Fruit fly (Drosophila melanogaster) whole organism, embryonic: ENCODE results near the gene Amacr.
A peak's percentile ranks its signal among the peaks of the same experiment; 100 is the strongest.

Experiments
- Antp ChIP-seq: fragments of 200-800 bp; sonication (Bioruptor generic); optimal IDR thresholded peaks from 3 replicates; lab custom pipeline; 2016; ENCODE audit warnings: missing biosample characterization, missing genetic modification characterization
- BEAF-32 ChIP-seq: fragments of 200-800 bp; sonication (Bioruptor generic); optimal IDR thresholded peaks from 3 replicates; lab custom pipeline; 2017; ENCODE audit warnings: missing biosample characterization, missing genetic modification characterization, mild to moderate bottlenecking, moderate library complexity, missing genetic modification reagents
- CG10274 ChIP-seq: fragments of 200-800 bp; sonication (Bioruptor generic); optimal IDR thresholded peaks from 3 replicates; lab custom pipeline; 2017; ENCODE audit warnings: missing biosample characterization, mild to moderate bottlenecking, missing genetic modification characterization
- CG11085 ChIP-seq: fragments of 200-800 bp; sonication (Bioruptor generic); IDR thresholded peaks from 2 replicates; pipeline ENCODE4 v1.3.6; 2022; ENCODE audit warnings: missing biosample characterization, missing genetic modification characterization
- CG13123 ChIP-seq: fragments of 200-800 bp; sonication (Bioruptor generic); optimal IDR thresholded peaks from 2 replicates; lab custom pipeline; 2016; ENCODE audit warnings: missing biosample characterization, missing genetic modification characterization
- CG13287 ChIP-seq: fragments of 200-800 bp; sonication (Bioruptor generic); IDR thresholded peaks from 2 replicates; pipeline ENCODE4 v1.3.6; 2022; ENCODE audit warnings: missing biosample characterization, missing genetic modification characterization; ENCODE audit not compliant: partially characterized antibody
- CG14965 ChIP-seq: fragments of 200-800 bp; sonication (Bioruptor generic); optimal IDR thresholded peaks from 2 replicates; lab custom pipeline; 2016; ENCODE audit warnings: missing biosample characterization, missing genetic modification characterization, borderline replicate concordance
- CG16813 ChIP-seq: fragments of 200-800 bp; sonication (Bioruptor generic); IDR thresholded peaks from 3 replicates; pipeline ENCODE4 v1.3.6; 2022; ENCODE audit warnings: missing biosample characterization, missing genetic modification characterization; ENCODE audit not compliant: partially characterized antibody
- CG17186 ChIP-seq: fragments of 200-800 bp; sonication (Bioruptor generic); optimal IDR thresholded peaks from 3 replicates; lab custom pipeline; 2017; ENCODE audit warnings: missing biosample characterization, missing genetic modification reagents, missing genetic modification characterization
- CG17361 ChIP-seq: fragments of 200-800 bp; sonication (Bioruptor generic); IDR thresholded peaks from 3 replicates; pipeline ENCODE4 v1.3.6; 2022; ENCODE audit warnings: missing biosample characterization, missing genetic modification characterization
- CG17568 ChIP-seq: fragments of 200-800 bp; sonication (Bioruptor generic); optimal IDR thresholded peaks from 2 replicates; lab custom pipeline; 2018; ENCODE audit warnings: missing biosample characterization, mild to moderate bottlenecking, missing genetic modification characterization, moderate library complexity
- CG17829 ChIP-seq: fragments of 200-800 bp; optimal IDR thresholded peaks from 2 replicates; lab custom pipeline; 2019; ENCODE audit warnings: missing biosample characterization, mild to moderate bottlenecking, missing genetic modification characterization, moderate library complexity
- CG1792 ChIP-seq: fragments of 200-800 bp; sonication (Bioruptor generic); optimal IDR thresholded peaks from 2 replicates; lab custom pipeline; 2016; ENCODE audit warnings: missing biosample characterization, missing genetic modification characterization
- CG18619 ChIP-seq: fragments of 200-800 bp; sonication (Bioruptor generic); optimal IDR thresholded peaks from 3 replicates; lab custom pipeline; 2017; ENCODE audit warnings: missing biosample characterization, mild to moderate bottlenecking, missing genetic modification characterization
- CG2116 ChIP-seq: fragments of 200-800 bp; sonication (Bioruptor generic); optimal IDR thresholded peaks from 3 replicates; lab custom pipeline; 2018; ENCODE audit warnings: missing biosample characterization, mild to moderate bottlenecking, missing genetic modification characterization
- CG2678 ChIP-seq: fragments of 200-800 bp; sonication (Bioruptor generic); optimal IDR thresholded peaks from 3 replicates; lab custom pipeline; 2019; ENCODE audit warnings: missing biosample characterization, mild to moderate bottlenecking, missing genetic modification characterization, moderate library complexity
- CG30403 ChIP-seq: fragments of 200-800 bp; sonication (Bioruptor generic); optimal IDR thresholded peaks from 3 replicates; lab custom pipeline; 2016; ENCODE audit warnings: missing biosample characterization, missing genetic modification characterization
- CG31441 ChIP-seq: fragments of 200-800 bp; sonication (Bioruptor generic); IDR thresholded peaks from 2 replicates; pipeline ENCODE4 v1.3.6; 2022; ENCODE audit warnings: missing biosample characterization, missing genetic modification characterization
- CG33557 ChIP-seq: fragments of 200-800 bp; sonication (Bioruptor generic); optimal IDR thresholded peaks from 2 replicates; lab custom pipeline; 2019; ENCODE audit warnings: missing biosample characterization, mild to moderate bottlenecking, missing genetic modification characterization, moderate library complexity
- CG4328 ChIP-seq: fragments of 200-800 bp; sonication (Bioruptor generic); optimal IDR thresholded peaks from 3 replicates; lab custom pipeline; 2017; ENCODE audit warnings: missing biosample characterization, missing genetic modification reagents, missing genetic modification characterization
- CG6765 ChIP-seq: fragments of 200-800 bp; sonication (Bioruptor generic); optimal IDR thresholded peaks from 3 replicates; lab custom pipeline; 2017; ENCODE audit warnings: missing biosample characterization, mild to moderate bottlenecking, missing genetic modification characterization
- CG6791 ChIP-seq: fragments of 200-800 bp; sonication (Bioruptor generic); IDR thresholded peaks from 3 replicates; pipeline ENCODE4 v1.3.6; 2022; ENCODE audit warnings: missing biosample characterization, missing genetic modification characterization; ENCODE audit not compliant: partially characterized antibody
- CG7839 ChIP-seq: fragments of 200-800 bp; sonication (Bioruptor generic); optimal IDR thresholded peaks from 3 replicates; lab custom pipeline; 2018; ENCODE audit warnings: missing biosample characterization, mild to moderate bottlenecking, missing genetic modification characterization, moderate library complexity
- CG9437 ChIP-seq: fragments of 200-800 bp; sonication (Bioruptor generic); optimal IDR thresholded peaks from 2 replicates; lab custom pipeline; 2018; ENCODE audit warnings: missing biosample characterization, mild to moderate bottlenecking, missing genetic modification characterization
- D ChIP-seq, 2 experiments: fragments of 200-800 bp in 1 of 2; fragments of >200 bp in 1 of 2; sonication (Bioruptor generic) in 1 of 2; optimal IDR thresholded peaks; 2 replicates in 1 of 2; 3 replicates in 1 of 2; lab custom pipeline; 2017; ENCODE audit warnings: mild to moderate bottlenecking in 1 of 2, missing biosample characterization in 1 of 2, missing genetic modification characterization in 1 of 2, missing genetic modification reagents in 1 of 2
- Doc3 ChIP-seq: fragments of 200-800 bp; sonication (Bioruptor generic); IDR thresholded peaks from 3 replicates; pipeline ENCODE4 v1.3.6; 2022; ENCODE audit warnings: missing biosample characterization, missing genetic modification characterization; ENCODE audit not compliant: partially characterized antibody
- Elba2 ChIP-seq: fragments of 200-800 bp; sonication (Bioruptor generic); optimal IDR thresholded peaks from 3 replicates; lab custom pipeline; 2016; ENCODE audit warnings: missing biosample characterization, missing genetic modification characterization
- Hmr ChIP-seq: fragments of 200-800 bp; sonication (Bioruptor generic); optimal IDR thresholded peaks from 3 replicates; lab custom pipeline; 2017; ENCODE audit warnings: mild to moderate bottlenecking, missing biosample characterization, missing genetic modification reagents, missing genetic modification characterization
- Hr51 ChIP-seq, 2 experiments: fragments of 200-800 bp; sonication (Bioruptor generic); optimal IDR thresholded peaks; 2 replicates in 1 of 2; 3 replicates in 1 of 2; lab custom pipeline; 2016 to 2018; ENCODE audit warnings: missing biosample characterization in 2 of 2, missing genetic modification characterization in 2 of 2, mild to moderate bottlenecking in 1 of 2, moderate library complexity in 1 of 2
- Lhr ChIP-seq: fragments of 200-800 bp; sonication (Bioruptor generic); optimal IDR thresholded peaks from 3 replicates; lab custom pipeline; 2017; ENCODE audit warnings: mild to moderate bottlenecking, missing biosample characterization, missing genetic modification reagents, missing genetic modification characterization
- Max ChIP-seq: fragments of 200-800 bp; sonication (Bioruptor generic); optimal IDR thresholded peaks from 2 replicates; lab custom pipeline; 2016; ENCODE audit warnings: missing biosample characterization, mild to moderate bottlenecking, missing genetic modification characterization
- NfI ChIP-seq: fragments of 200-800 bp; sonication (Bioruptor generic); optimal IDR thresholded peaks from 3 replicates; lab custom pipeline; 2018; ENCODE audit warnings: missing biosample characterization, mild to moderate bottlenecking, missing genetic modification characterization, moderate library complexity
- Rx ChIP-seq: fragments of 200-800 bp; sonication (Bioruptor generic); IDR thresholded peaks from 2 replicates; pipeline ENCODE4 v1.3.6; 2022; ENCODE audit warnings: missing biosample characterization, missing genetic modification characterization
- Six4 ChIP-seq: fragments of 200-800 bp; sonication (Bioruptor generic); optimal IDR thresholded peaks from 2 replicates; lab custom pipeline; 2016; ENCODE audit warnings: missing biosample characterization, missing genetic modification characterization
- Vsx1 ChIP-seq: fragments of 200-800 bp; sonication (Bioruptor generic); optimal IDR thresholded peaks from 2 replicates; lab custom pipeline; 2017; ENCODE audit warnings: missing biosample characterization, mild to moderate bottlenecking, missing genetic modification characterization, missing genetic modification reagents
- dm ChIP-seq: fragments of 200-800 bp; sonication (Bioruptor generic); optimal IDR thresholded peaks from 3 replicates; lab custom pipeline; 2016; ENCODE audit warnings: missing biosample characterization, missing genetic modification characterization
- dysf ChIP-seq: fragments of 200-800 bp; sonication (Bioruptor generic); IDR thresholded peaks from 3 replicates; pipeline ENCODE4 v1.3.6; 2022; ENCODE audit warnings: missing biosample characterization, missing genetic modification characterization
- gro ChIP-seq: fragments of 200-800 bp; sonication (Bioruptor generic); optimal IDR thresholded peaks from 2 replicates; lab custom pipeline; 2016; ENCODE audit warnings: missing biosample characterization, missing genetic modification characterization
- gt ChIP-seq: fragments of 200-800 bp; sonication (Bioruptor generic); IDR thresholded peaks from 2 replicates; pipeline ENCODE4 v1.3.6; 2022; ENCODE audit warnings: missing biosample characterization, missing genetic modification characterization
- mam ChIP-seq: fragments of 200-800 bp; sonication (Bioruptor generic); optimal IDR thresholded peaks from 3 replicates; lab custom pipeline; 2016; ENCODE audit warnings: missing biosample characterization, missing genetic modification characterization
- mld ChIP-seq: fragments of 200-800 bp; sonication (Bioruptor generic); IDR thresholded peaks from 3 replicates; pipeline ENCODE4 v1.3.6; 2022; ENCODE audit warnings: missing biosample characterization, missing genetic modification characterization; ENCODE audit not compliant: partially characterized antibody
- oc ChIP-seq: fragments of 200-800 bp; sonication (Bioruptor generic); optimal IDR thresholded peaks from 2 replicates; lab custom pipeline; 2018; ENCODE audit warnings: missing biosample characterization, mild to moderate bottlenecking, missing genetic modification characterization, moderate library complexity
- psq ChIP-seq: fragments of 200-800 bp; sonication (Bioruptor generic); optimal IDR thresholded peaks from 2 replicates; lab custom pipeline; 2017; ENCODE audit warnings: missing biosample characterization, missing genetic modification characterization
- pzg ChIP-seq: fragments of 200-800 bp; sonication (Bioruptor generic); optimal IDR thresholded peaks from 3 replicates; lab custom pipeline; 2018; ENCODE audit warnings: missing biosample characterization, mild to moderate bottlenecking, missing genetic modification characterization, moderate library complexity
- sens ChIP-seq: fragments of 200-800 bp; sonication (Bioruptor generic); peaks from one replicate; lab custom pipeline; 2016; ENCODE audit warnings: missing biosample characterization, missing genetic modification characterization
- trem ChIP-seq: fragments of 200-800 bp; optimal IDR thresholded peaks from 3 replicates; lab custom pipeline; 2019; ENCODE audit warnings: missing biosample characterization, mild to moderate bottlenecking, missing genetic modification characterization, moderate library complexity
- tup ChIP-seq: fragments of 200-800 bp; sonication (Bioruptor generic); optimal IDR thresholded peaks from 2 replicates; lab custom pipeline; 2016; ENCODE audit warnings: missing biosample characterization, mild to moderate bottlenecking, missing genetic modification characterization, moderate library complexity

Gene Amacr

DNA sequence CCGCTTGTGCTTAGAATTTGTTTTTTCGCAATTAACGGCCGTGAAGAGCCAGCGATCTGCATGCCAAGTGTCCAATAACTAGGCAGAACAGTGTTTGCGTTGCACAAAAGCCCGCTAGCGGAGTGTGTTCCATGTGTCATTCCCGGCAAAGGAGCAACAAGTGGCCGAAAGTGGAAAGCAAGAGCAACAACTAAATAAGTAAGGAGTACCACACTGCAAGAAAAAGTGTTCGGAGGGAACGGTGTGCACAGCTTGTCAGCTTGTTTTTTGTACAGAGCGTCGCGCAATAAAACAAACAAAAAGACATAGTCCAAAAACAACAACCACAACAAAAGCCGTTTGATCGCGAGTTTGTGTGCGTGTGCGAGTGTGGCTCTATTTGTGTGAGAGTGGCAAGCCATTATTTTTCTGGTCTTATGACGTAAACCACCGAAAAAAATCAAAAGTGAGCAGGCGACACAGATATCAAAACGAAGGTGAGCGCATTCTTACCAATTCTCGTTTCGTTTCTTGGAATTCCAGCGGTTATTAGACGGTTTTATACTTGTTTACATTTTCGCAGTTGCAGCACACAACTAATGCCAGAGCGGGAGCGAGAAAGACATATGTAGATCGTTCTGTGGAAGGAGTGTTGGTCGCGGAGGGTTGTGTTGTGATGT is 6.2 kb upstream of the Amacr start (continued):
- TF ChIP-seq CG9437 (peak; percentile 0), sens (GFP tag; lab: Kevin White, UChicago) (peak; percentile 85), CG2678 (tag; lab: Kevin White, UChicago) (no peak), Lhr (GFP tag; lab: Kevin White, UChicago) (no peak), CG31441 (GFP tag; lab: Robert Waterston, UW) (no peak), mam (no peak), oc (no peak), CG7839 (tag; lab: Kevin White, UChicago) (no peak), dysf (GFP tag; lab: Robert Waterston, UW) (peak; percentile 34; the same call in 1 of the 3 replicates), Hr51 (GFP tag; optimal IDR thresholded peaks at IDR 0.05; lab: Kevin White, UChicago) (no peak)

DNA sequence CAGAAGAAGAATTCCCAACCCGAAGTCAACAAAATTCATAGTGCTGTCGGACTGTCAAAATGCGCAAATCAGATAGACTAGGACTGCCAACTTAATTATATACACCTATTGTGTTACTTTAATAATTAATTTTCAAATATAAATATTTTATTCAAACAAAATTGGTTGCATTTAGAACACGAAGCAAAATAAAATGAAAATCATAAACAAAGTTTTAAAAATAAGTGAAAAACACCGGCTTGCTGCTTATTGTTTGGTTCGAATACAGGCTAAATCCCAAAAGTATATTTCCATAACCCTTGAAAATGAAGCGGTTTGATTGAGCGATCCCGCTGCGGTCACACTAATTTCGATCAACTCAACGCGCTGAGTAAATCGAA is 5.7 kb upstream of the Amacr start, which contains the start of the genes Rhau and dia:
Gene Rhau, minus strand, starts transcription at position 178 of the 380 bp plus-strand sequence.
Gene dia, plus strand, starts transcription at position 337 of the 380 bp plus-strand sequence.
- no peak for TF ChIP-seq tup (GFP tag; lab: Kevin White, UChicago)
- TF ChIP-seq CG16813 (GFP tag; lab: Robert Waterston, UW): no peak
- no peak for TF ChIP-seq gro (GFP tag; lab: Kevin White, UChicago)
- no peak for TF ChIP-seq CG33557 (GFP tag; lab: Kevin White, UChicago)
- no peak for TF ChIP-seq dm (GFP tag; lab: Kevin White, UChicago)
- TF ChIP-seq CG14965 (GFP tag; lab: Kevin White, UChicago): no peak
- TF ChIP-seq CG17568 (GFP tag; lab: Kevin White, UChicago): no peak
- TF ChIP-seq CG10274: no peak
- TF ChIP-seq CG6791 (GFP tag; lab: Robert Waterston, UW): no peak
- TF ChIP-seq Six4: no peak
- no peak for TF ChIP-seq gt (GFP tag; lab: Robert Waterston, UW)
- no peak for TF ChIP-seq D (optimal IDR thresholded peaks at IDR 0.05; lab: Kevin White, UChicago)
- TF ChIP-seq D (GFP tag; optimal IDR thresholded peaks at IDR 0.05; lab: Kevin White, UChicago): no peak
- no peak for TF ChIP-seq CG1792 (GFP tag; lab: Kevin White, UChicago)
- no peak for TF ChIP-seq CG18619 (GFP tag; lab: Kevin White, UChicago)
- peak; percentile 70 for TF ChIP-seq Hmr (GFP tag; lab: Kevin White, UChicago)
- TF ChIP-seq Vsx1: no peak
- TF ChIP-seq CG17829: peak; percentile 47
- peak; percentile 88 for TF ChIP-seq pzg (GFP tag; lab: Kevin White, UChicago)
- peak; percentile 74 for TF ChIP-seq CG2116 (GFP tag; lab: Kevin White, UChicago)
- TF ChIP-seq Elba2 (GFP tag; lab: Kevin White, UChicago): peak; percentile 2
- peak; percentile 100 for TF ChIP-seq trem (tag; lab: Kevin White, UChicago)
- no peak for TF ChIP-seq Doc3 (GFP tag; lab: Robert Waterston, UW)
- TF ChIP-seq psq (GFP tag; lab: Kevin White, UChicago): no peak
- no peak; the same call in 2 of the 3 replicates for TF ChIP-seq CG17361 (GFP tag; lab: Robert Waterston, UW)
- no peak for TF ChIP-seq CG4328 (GFP tag; lab: Kevin White, UChicago)
- TF ChIP-seq Rx (GFP tag; lab: Robert Waterston, UW): no peak
- TF ChIP-seq mld: no peak
- peak; percentile 57 for TF ChIP-seq BEAF-32
- no peak for TF ChIP-seq mam
- TF ChIP-seq NfI (GFP tag; lab: Kevin White, UChicago): peak; percentile 29
- TF ChIP-seq Antp (GFP tag; lab: Kevin White, UChicago): no peak
- peak; percentile 12 for TF ChIP-seq Max (GFP tag; lab: Kevin White, UChicago)
- TF ChIP-seq CG30403 (GFP tag; lab: Kevin White, UChicago): peak; percentile 43
- no peak for TF ChIP-seq CG6765
- peak; percentile 36 for TF ChIP-seq CG13287 (GFP tag; lab: Robert Waterston, UW)
- TF ChIP-seq CG17186 (GFP tag; lab: Kevin White, UChicago): peak; percentile 78
- no peak for TF ChIP-seq CG11085
- TF ChIP-seq CG13123: no peak
